Worm (Caenorhabditis elegans): ENCODE data around the gene C29A12.22.

Gene C29A12.22

DNA sequence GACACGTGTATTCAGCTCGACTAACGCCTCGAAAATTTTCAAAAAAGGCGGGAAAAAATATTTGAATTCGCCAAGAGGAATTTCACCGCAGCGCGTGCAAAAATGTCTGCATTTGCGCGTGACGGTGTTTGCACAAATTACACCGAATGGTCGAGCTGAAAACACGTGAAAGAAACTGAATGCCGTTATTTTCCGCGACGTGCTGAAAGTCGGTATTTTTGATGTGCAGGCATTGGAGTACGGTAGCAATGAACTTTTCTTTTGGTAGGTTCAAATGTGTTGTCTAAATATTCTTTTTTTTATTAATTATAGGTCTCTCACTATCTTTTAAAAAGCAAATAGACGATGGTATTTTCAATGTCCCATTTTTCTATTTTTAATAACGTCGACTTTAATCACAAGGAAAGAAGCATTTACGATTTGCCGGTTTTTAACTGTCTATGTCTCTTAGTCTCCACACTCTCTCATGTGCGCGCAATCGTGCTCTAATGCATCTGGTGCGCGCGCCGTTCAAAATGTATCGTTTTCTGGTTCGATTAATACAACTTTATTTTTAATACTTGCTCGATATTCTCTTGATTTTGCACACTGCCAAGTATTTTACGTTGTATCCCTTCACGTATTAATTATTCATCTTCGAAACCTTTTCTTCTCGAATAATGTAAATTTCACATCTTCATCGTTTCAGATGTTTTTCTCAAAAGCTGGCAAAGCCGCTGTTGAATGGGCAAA, 1.7 kb downstream of the C29A12.22 start, which contains the start of the genes C29A12.1 and lig-1:
TSS of gene C29A12.1 (minus strand) at position 63 of the 732 bp plus-strand sequence.
TSS of gene lig-1 (plus strand) at position 682 of the 732 bp plus-strand sequence.
- TF ChIP-seq ceh-31 (tag; optimal IDR thresholded peaks at IDR 0.05), result peak; percentile 16
- TF ChIP-seq hlh-15 (tag; optimal IDR thresholded peaks at IDR 0.05), result no peak

- TF ChIP-seq elt-4 (tag; optimal IDR thresholded peaks at IDR 0.05) (no peak), madf-2 (tag; optimal IDR thresholded peaks at IDR 0.05) (no peak), gmeb-2 (tag; optimal IDR thresholded peaks at IDR 0.05) (no peak), syd-9 (tag; optimal IDR thresholded peaks at IDR 0.05) (no peak), ztf-16 (tag; optimal IDR thresholded peaks at IDR 0.05) (no peak), nhr-232 (tag; optimal IDR thresholded peaks at IDR 0.05) (no peak), ceh-14 (tag; optimal IDR thresholded peaks at IDR 0.05) (no peak), unc-55 (GFP tag; optimal IDR thresholded peaks at IDR 0.05) (no peak), ceh-18 (tag; optimal IDR thresholded peaks at IDR 0.05) (no peak), lin-11 (tag; optimal IDR thresholded peaks at IDR 0.05) (no peak), pros-1 (tag; optimal IDR thresholded peaks at IDR 0.05) (no peak), ceh-24 (tag; optimal IDR thresholded peaks at IDR 0.05) (no peak), tbx-7 (tag; optimal IDR thresholded peaks at IDR 0.05) (no peak), ahr-1 (tag; optimal IDR thresholded peaks at IDR 0.05) (no peak)
Measured at ce11 chrV:10814333-10814732, 2.5 kb downstream of the C29A12.22 start.

DNA sequence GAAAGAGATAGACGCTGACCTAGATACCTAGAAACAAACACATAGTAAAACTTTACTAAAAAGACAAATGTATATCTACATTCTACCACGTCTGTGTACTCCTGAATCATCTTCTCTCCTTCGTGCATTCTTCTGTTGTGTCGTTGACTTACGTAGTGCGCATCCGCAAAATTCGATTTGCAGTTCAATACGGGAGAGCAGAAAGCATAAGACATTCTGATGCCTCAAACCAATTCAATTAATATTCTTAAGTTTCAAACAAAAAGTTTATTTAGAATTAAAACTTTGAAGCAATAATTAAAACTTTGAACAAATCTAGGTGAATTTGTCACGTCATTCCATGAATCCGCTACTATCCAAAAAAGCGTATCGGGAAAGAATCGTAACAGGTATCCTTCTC, 5.0 kb downstream of the C29A12.22 start:
- no peak for TF ChIP-seq fax-1 (tag; optimal IDR thresholded peaks at IDR 0.05)
- TF ChIP-seq unc-42 (tag; optimal IDR thresholded peaks at IDR 0.05), result peak; percentile 88

DNA sequence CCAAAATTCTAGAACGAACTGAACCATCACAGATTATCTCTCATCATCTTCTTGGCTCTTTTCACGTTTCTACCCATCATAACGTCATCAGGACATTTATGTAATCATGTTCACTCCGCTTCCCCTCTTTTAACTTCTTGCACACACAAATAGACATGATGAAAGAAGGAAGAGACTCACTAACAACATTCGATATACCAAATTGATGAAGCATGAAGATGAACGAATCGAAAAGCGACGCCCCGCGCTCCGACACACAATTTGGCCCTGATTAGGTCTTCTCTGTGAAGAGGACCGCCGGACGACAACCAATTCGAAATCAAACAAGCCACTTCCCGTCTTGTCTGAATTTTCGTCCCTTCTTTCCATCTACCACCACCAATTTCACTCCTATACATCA, 6.6 kb downstream of the C29A12.22 start:
- no peak for TF ChIP-seq pag-3 (tag; optimal IDR thresholded peaks at IDR 0.05; ENCODE audit: borderline replicate concordance)
- no peak for TF ChIP-seq ceh-14 (tag; optimal IDR thresholded peaks at IDR 0.05)
- peak; percentile 67 for TF ChIP-seq unc-42 (tag; optimal IDR thresholded peaks at IDR 0.05)

- TF ChIP-seq ceh-19 (GFP tag; optimal IDR thresholded peaks at IDR 0.05) (no peak), pqm-1 (tag; optimal IDR thresholded peaks at IDR 0.05) (no peak), sdc-2 (tag; optimal IDR thresholded peaks at IDR 0.05) (no peak), hlh-15 (tag; optimal IDR thresholded peaks at IDR 0.05) (no peak), F13H6.1 (tag; optimal IDR thresholded peaks at IDR 0.05) (no peak), fkh-6 (tag; optimal IDR thresholded peaks at IDR 0.05) (no peak), unc-86 (tag; optimal IDR thresholded peaks at IDR 0.05) (no peak), hlh-13 (GFP tag; optimal IDR thresholded peaks at IDR 0.05) (no peak)
Measured at ce11 chrV:10824711-10825110, 12.8 kb downstream of the C29A12.22 start, which contains the start of gene nrx-1. nrx-1 (plus strand) TSS chrV:10825011.

- TF ChIP-seq ceh-2 (tag; optimal IDR thresholded peaks at IDR 0.05) (no peak), K02D7.2 (tag; optimal IDR thresholded peaks at IDR 0.05) (no peak), pros-1 (tag; optimal IDR thresholded peaks at IDR 0.05) (no peak)
Measured at ce11 chrV:10832862-10833261, 21.0 kb downstream of the C29A12.22 start.

ce11 chrV:10834682-10835219, 22.9 kb downstream of the C29A12.22 start:
- TF ChIP-seq pha-4 (tag; optimal IDR thresholded peaks at IDR 0.05) (no peak), ceh-6 (GFP tag; optimal IDR thresholded peaks at IDR 0.05) (no peak), tbx-2 (tag; optimal IDR thresholded peaks at IDR 0.05) (no peak), unc-42 (tag; optimal IDR thresholded peaks at IDR 0.05) (peak; percentile 37), lim-6 (tag; optimal IDR thresholded peaks at IDR 0.05) (no peak), ceh-34 (tag; optimal IDR thresholded peaks at IDR 0.05) (no peak), ceh-30 (tag; optimal IDR thresholded peaks at IDR 0.05) (no peak)

Measured in whole organism, late embryonic.